Worm (Caenorhabditis elegans) whole organism, L4/young adult: ENCODE measurements around the gene slc-17.4.

ENCODE experiments used
- W03F9.2 ChIP-seq: fragments of 150-350 bp; optimal IDR thresholded peaks from 2 replicates; lab custom pipeline; 2014; ENCODE audit warnings: missing biosample characterization, missing genetic modification characterization
- dao-5 ChIP-seq: sonication (generic microtip); optimal IDR thresholded peaks from 2 replicates; lab custom pipeline; 2016; ENCODE audit warnings: missing genotype, missing genetic modification characterization, moderate library complexity, missing compliant biosample characterization
- him-1 ChIP-seq: sonication (generic microtip); optimal IDR thresholded peaks from 2 replicates; lab custom pipeline; 2016; ENCODE audit warnings: missing genotype, missing genetic modification reagents, missing genetic modification characterization, missing compliant biosample characterization

The slc-17.4 gene

DNA sequence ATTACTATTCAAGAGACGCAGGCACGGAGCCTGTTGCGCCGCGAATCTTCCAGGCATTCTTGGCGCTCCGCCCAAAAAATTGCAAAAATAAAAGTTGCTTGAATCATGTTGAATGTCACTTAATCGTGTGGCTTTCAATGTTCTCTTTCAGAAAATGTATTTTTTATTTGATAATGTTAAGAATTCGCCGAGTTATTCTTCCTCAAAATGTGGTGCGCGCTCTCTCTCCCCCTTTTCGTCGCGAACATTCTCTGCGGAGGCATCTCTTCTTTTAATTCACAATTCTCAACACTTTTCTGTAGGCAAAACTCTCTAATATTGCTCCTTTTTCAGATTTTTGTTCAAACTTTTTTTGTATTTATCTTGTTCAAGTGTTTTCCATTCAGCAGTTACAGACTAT, 13.2 kb downstream of the slc-17.4 start:
- peak; percentile 93 for TF ChIP-seq W03F9.2
- peak; percentile 98 for TF ChIP-seq him-1 (tag; lab: Kevin White, UChicago)
- peak; percentile 8 for TF ChIP-seq dao-5

ce11 chrIV:17277459-17278173, 13.9 kb downstream of the slc-17.4 start:
- TF ChIP-seq him-1 (tag; lab: Kevin White, UChicago) (no peak), dao-5 (no peak), W03F9.2 (no peak)

ce11 chrIV:17276705-17277458, 14.7 kb downstream of the slc-17.4 start, which contains the start of gene clec-196:
Gene clec-196 (plus strand): TSS chrIV:17276956.
- no peak for TF ChIP-seq him-1 (tag; lab: Kevin White, UChicago)
- TF ChIP-seq dao-5: no peak
- no peak for TF ChIP-seq W03F9.2

ce11 chrIV:17275281-17275680, 16.3 kb downstream of the slc-17.4 start, which contains the start of gene lhfp-4:
Gene lhfp-4 (plus strand): TSS chrIV:17275581.
- TF ChIP-seq W03F9.2: no peak
- no peak for TF ChIP-seq dao-5
- no peak for TF ChIP-seq him-1 (tag; lab: Kevin White, UChicago)

DNA sequence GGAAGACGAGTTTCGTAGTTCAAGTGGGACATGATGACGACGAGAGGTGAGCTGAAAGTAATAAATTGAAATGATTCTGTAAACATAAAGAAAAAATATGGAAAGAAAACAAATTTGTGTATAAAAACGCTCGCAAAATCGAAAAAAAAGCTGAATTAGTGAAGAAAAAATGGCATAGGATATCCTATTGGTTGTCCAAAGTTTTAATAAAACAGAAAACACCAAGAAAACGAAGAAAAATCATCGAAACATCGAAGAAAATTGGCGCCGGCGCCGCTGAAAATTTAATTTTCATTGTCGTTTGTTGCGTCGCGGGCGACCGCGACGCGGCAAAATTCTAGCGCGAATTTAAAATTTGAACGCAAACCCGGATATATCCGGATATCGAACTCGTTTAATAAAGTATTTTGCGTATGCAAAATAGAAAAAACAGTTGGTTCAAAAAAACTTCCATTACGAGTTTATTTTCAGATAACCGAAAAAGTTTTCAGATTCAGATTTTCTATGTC, 17.9 kb downstream of the slc-17.4 start, which contains the start of gene gln-5:
gln-5 (minus strand) TSS at position 51 of the 509 bp plus-strand sequence.
- TF ChIP-seq dao-5: no peak
- TF ChIP-seq him-1 (tag; lab: Kevin White, UChicago): no peak
- TF ChIP-seq W03F9.2: no peak

- no peak for TF ChIP-seq W03F9.2
- TF ChIP-seq him-1 (tag; lab: Kevin White, UChicago): no peak
- TF ChIP-seq dao-5: no peak
These were observed 21.8 kb downstream of the slc-17.4 start for ce11 chrIV:17269702-17270101.

DNA sequence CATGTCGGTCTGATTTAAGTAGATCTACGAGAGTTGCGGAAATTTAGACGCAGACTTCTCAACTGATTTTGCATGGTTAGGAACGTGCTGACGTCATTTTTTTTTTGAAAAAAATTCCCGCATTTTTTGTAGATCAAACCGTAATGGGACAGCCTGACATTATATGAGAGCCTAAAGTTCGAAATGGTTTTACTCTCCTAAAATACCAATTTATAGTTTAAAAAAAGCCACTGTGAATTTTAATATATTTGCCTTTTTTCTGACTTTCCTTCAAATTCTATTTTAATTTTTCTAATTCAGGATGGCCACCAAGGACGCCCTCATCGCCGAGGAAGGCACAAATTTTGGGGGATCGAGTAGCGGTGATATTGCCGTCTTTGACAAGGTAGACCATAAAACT, 22.5 kb downstream of the slc-17.4 start, which contains the start of gene atgp-1:
atgp-1 (plus strand) TSS at position 301 of the 400 bp plus-strand sequence.
- no peak for TF ChIP-seq him-1 (tag; lab: Kevin White, UChicago)
- TF ChIP-seq W03F9.2: no peak
- TF ChIP-seq dao-5: no peak

DNA sequence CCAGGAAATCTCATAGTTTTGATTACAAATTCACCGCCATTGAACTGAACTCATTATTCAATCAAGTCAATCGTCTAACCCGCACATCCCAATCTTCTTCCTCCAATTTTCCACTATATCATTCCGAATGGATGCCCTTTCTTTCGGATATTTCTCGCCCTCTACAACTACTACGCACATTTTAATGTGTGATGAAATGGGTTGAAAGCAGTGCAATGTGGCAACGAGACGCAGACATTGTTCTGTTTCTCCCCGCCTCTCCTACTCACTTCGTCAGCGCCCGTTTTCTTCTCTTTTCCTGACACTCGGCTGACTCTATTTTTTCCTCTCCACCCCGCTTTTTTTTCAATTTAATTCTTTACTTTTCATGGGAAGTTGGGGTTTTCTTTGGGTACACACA, 22.9 kb downstream of the slc-17.4 start:
- TF ChIP-seq W03F9.2 (peak; percentile 12), dao-5 (no peak)

ce11 chrIV:17268069-17268468, 23.5 kb downstream of the slc-17.4 start:
- no peak for TF ChIP-seq dao-5
- TF ChIP-seq him-1 (tag; lab: Kevin White, UChicago): no peak
- TF ChIP-seq W03F9.2: no peak

ce11 chrIV:17267304-17267891, 24.1 kb downstream of the slc-17.4 start:
- TF ChIP-seq W03F9.2 (no peak), him-1 (tag; lab: Kevin White, UChicago) (no peak), dao-5 (no peak)

ce11 chrIV:17265716-17266115, 25.8 kb downstream of the slc-17.4 start:
- TF ChIP-seq W03F9.2 (no peak), him-1 (tag; lab: Kevin White, UChicago) (no peak), dao-5 (no peak)

ce11 chrIV:17265279-17265678, 26.3 kb downstream of the slc-17.4 start, which contains the start of gene str-187:
Gene str-187 (plus strand): TSS chrIV:17265579.
- TF ChIP-seq him-1 (tag; lab: Kevin White, UChicago): no peak
- no peak for TF ChIP-seq W03F9.2
- TF ChIP-seq dao-5: no peak

DNA sequence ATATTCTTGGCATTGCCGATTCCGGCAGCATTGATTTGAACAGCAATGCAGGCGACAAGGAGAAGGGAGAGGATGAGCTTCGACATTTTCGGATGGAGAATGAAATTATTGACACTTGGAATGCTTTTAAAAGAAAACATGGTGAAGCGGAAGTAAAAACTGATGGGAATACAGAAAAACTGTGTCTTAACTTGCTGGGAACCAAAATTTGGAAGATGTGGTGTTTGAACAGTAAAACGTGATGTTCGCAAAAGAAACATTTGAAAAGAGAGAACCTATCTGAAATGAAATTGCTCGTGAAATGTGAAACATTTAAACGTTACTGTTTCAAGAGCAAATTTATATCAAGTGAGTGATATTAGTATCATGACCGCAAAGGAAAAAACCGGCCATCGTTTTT, 26.8 kb downstream of the slc-17.4 start, which contains the start of gene F26D10.13:
F26D10.13 (minus strand) TSS at position 101 of the 400 bp plus-strand sequence.
- TF ChIP-seq dao-5 (no peak), W03F9.2 (no peak), him-1 (tag; lab: Kevin White, UChicago) (no peak)

- TF ChIP-seq dao-5 (no peak), him-1 (tag; lab: Kevin White, UChicago) (no peak), W03F9.2 (no peak)
These were observed 27.8 kb downstream of the slc-17.4 start for ce11 chrIV:17263714-17264113.
